Worm (Caenorhabditis elegans) whole organism, mixed stage, embryonic: ENCODE measurements around the gene rabn-5.

Experiments
- M03D4.4 ChIP-seq: sonication (generic microtip); optimal IDR thresholded peaks from 2 replicates; lab custom pipeline; 2017; ENCODE audit warnings: mild to moderate bottlenecking, missing genetic modification characterization, missing compliant biosample characterization
- blmp-1 ChIP-seq: fragments of 150-350 bp; optimal IDR thresholded peaks from 2 replicates; lab custom pipeline; 2014; ENCODE audit warnings: missing biosample characterization, missing genetic modification characterization
- ceh-39 ChIP-seq: fragments of 150-350 bp; optimal IDR thresholded peaks from 2 replicates; lab custom pipeline; 2014; ENCODE audit warnings: missing biosample characterization, missing genetic modification characterization
- ceh-43 ChIP-seq: fragments of 200-800 bp; sonication (Bioruptor generic); optimal IDR thresholded peaks from 2 replicates; lab custom pipeline; 2018; ENCODE audit warnings: mild to moderate bottlenecking, missing genetic modification characterization, moderate library complexity, missing compliant biosample characterization
- ceh-83 ChIP-seq: fragments of 200-800 bp; sonication (Bioruptor generic); optimal IDR thresholded peaks from 2 replicates; lab custom pipeline; 2018; ENCODE audit warnings: mild to moderate bottlenecking, missing genetic modification characterization, missing compliant biosample characterization
- ces-1 ChIP-seq: fragments of 150-350 bp; optimal IDR thresholded peaks from 2 replicates; lab custom pipeline; 2014; ENCODE audit warnings: missing biosample characterization, missing genetic modification reagents, missing genetic modification characterization
- cnd-1 ChIP-seq: fragments of 200-800 bp; sonication (Bioruptor generic); optimal IDR thresholded peaks from 2 replicates; lab custom pipeline; 2018; ENCODE audit warnings: mild to moderate bottlenecking, missing genetic modification characterization, missing compliant biosample characterization
- drap-1 ChIP-seq: fragments of 200-800 bp; sonication (Bioruptor generic); optimal IDR thresholded peaks from 3 replicates; lab custom pipeline; 2018; ENCODE audit warnings: mild to moderate bottlenecking, missing genetic modification characterization, missing compliant biosample characterization
- elt-1 ChIP-seq: sonication (generic microtip); optimal IDR thresholded peaks from 2 replicates; lab custom pipeline; 2017; ENCODE audit warnings: missing genetic modification characterization, mild to moderate bottlenecking, missing compliant biosample characterization, antibody characterized with exemption, moderate library complexity, borderline replicate concordance; ENCODE audit not compliant: insufficient read depth
- elt-3 ChIP-seq: fragments of 150-350 bp; optimal IDR thresholded peaks from 2 replicates; lab custom pipeline; 2014; ENCODE audit warnings: missing biosample characterization, missing genetic modification characterization
- ham-2 ChIP-seq: fragments of 200-800 bp; sonication (Bioruptor generic); optimal IDR thresholded peaks from 2 replicates; lab custom pipeline; 2018; ENCODE audit warnings: mild to moderate bottlenecking, missing genetic modification characterization, missing compliant biosample characterization
- hlh-1 ChIP-seq: fragments of 150-350 bp; optimal IDR thresholded peaks from 2 replicates; lab custom pipeline; 2014; ENCODE audit warnings: missing biosample characterization, missing genetic modification reagents, missing genetic modification characterization
- lin-13 ChIP-seq: fragments of 150-350 bp; optimal IDR thresholded peaks from 2 replicates; lab custom pipeline; 2014; ENCODE audit warnings: missing biosample characterization, missing genetic modification characterization
- lin-32 ChIP-seq: fragments of 200-800 bp; sonication (Bioruptor generic); optimal IDR thresholded peaks from 2 replicates; lab custom pipeline; 2018; ENCODE audit warnings: mild to moderate bottlenecking, missing genetic modification characterization, missing compliant biosample characterization
- lsy-2 ChIP-seq: fragments of 150-350 bp; optimal IDR thresholded peaks from 2 replicates; lab custom pipeline; 2014; ENCODE audit warnings: missing biosample characterization, missing genetic modification characterization
- mab-5 ChIP-seq: fragments of 150-350 bp; optimal IDR thresholded peaks from 2 replicates; lab custom pipeline; 2014; ENCODE audit warnings: missing biosample characterization, missing genetic modification characterization
- mep-1 ChIP-seq: fragments of 150-350 bp; optimal IDR thresholded peaks from 2 replicates; lab custom pipeline; 2017; ENCODE audit warnings: missing biosample characterization, missing genetic modification reagents, missing genetic modification characterization, inconsistent platforms
- nhr-12 ChIP-seq: fragments of 150-350 bp; optimal IDR thresholded peaks from 2 replicates; lab custom pipeline; 2014; ENCODE audit warnings: missing biosample characterization, missing genetic modification characterization
- nhr-2 ChIP-seq: fragments of 150-350 bp; optimal IDR thresholded peaks from 2 replicates; lab custom pipeline; 2014; ENCODE audit warnings: missing biosample characterization, missing genetic modification characterization
- nhr-237 ChIP-seq: fragments of 150-350 bp; optimal IDR thresholded peaks from 2 replicates; lab custom pipeline; 2014; ENCODE audit warnings: missing biosample characterization, missing genetic modification characterization
- nhr-76 ChIP-seq: sonication (generic microtip); optimal IDR thresholded peaks from 2 replicates; lab custom pipeline; 2017; ENCODE audit warnings: missing biosample characterization, missing genetic modification characterization
- pha-4 ChIP-seq: fragments of 150-350 bp; optimal IDR thresholded peaks from 2 replicates; lab custom pipeline; 2018; ENCODE audit warnings: missing biosample characterization, missing genetic modification reagents, missing genetic modification characterization
- sem-2 ChIP-seq: fragments of 200-800 bp; sonication (Bioruptor generic); optimal IDR thresholded peaks from 2 replicates; lab custom pipeline; 2018; ENCODE audit warnings: mild to moderate bottlenecking, missing genetic modification characterization, missing compliant biosample characterization
- snpc-4 ChIP-seq: fragments of 150-350 bp; optimal IDR thresholded peaks from 2 replicates; lab custom pipeline; 2014; ENCODE audit warnings: missing biosample characterization, missing genetic modification characterization
- sptf-1 ChIP-seq: sonication (generic microtip); optimal IDR thresholded peaks from 2 replicates; lab custom pipeline; 2017; ENCODE audit warnings: mild to moderate bottlenecking, missing genetic modification characterization, moderate library complexity, missing compliant biosample characterization
- tbx-8 ChIP-seq: fragments of 200-800 bp; sonication (Bioruptor generic); optimal IDR thresholded peaks from 2 replicates; lab custom pipeline; 2018; ENCODE audit warnings: mild to moderate bottlenecking, missing genetic modification characterization, moderate library complexity, missing compliant biosample characterization
- unc-120 ChIP-seq: sonication (generic microtip); optimal IDR thresholded peaks from 2 replicates; lab custom pipeline; 2017; ENCODE audit warnings: missing genetic modification characterization, missing compliant biosample characterization; ENCODE audit not compliant: poor library complexity, severe bottlenecking
- unc-62 ChIP-seq: fragments of 150-350 bp; optimal IDR thresholded peaks from 2 replicates; lab custom pipeline; 2014; ENCODE audit warnings: missing biosample characterization, missing genetic modification reagents, missing genetic modification characterization
- zip-8 ChIP-seq: fragments of 150-350 bp; optimal IDR thresholded peaks from 2 replicates; lab custom pipeline; 2014; ENCODE audit warnings: missing biosample characterization, missing genetic modification characterization

rabn-5 gene

ce11 chrIII:5869429-5869828 lies 5.1 kb downstream of the rabn-5 start, which contains the start of gene F01F1.15:
Gene F01F1.15 (minus strand): TSS chrIII:5869529.
- TF ChIP-seq nhr-237 (tag; lab: Kevin White, UChicago), result no peak
- no peak for TF ChIP-seq cnd-1 (tag; lab: Kevin White, UChicago)

- peak; percentile 58 for TF ChIP-seq ces-1 (GFP tag; lab: Kevin White, UChicago)
- TF ChIP-seq pha-4 (tag; lab: Kevin White, UChicago), result peak; percentile 20
- peak; percentile 39 for TF ChIP-seq nhr-237 (tag; lab: Kevin White, UChicago)
- peak; percentile 34 for TF ChIP-seq sptf-1
- TF ChIP-seq hlh-1 (tag; lab: Kevin White, UChicago), result peak; percentile 6
- TF ChIP-seq elt-1 (tag; lab: Kevin White, UChicago), result no peak
- TF ChIP-seq mep-1 (tag; lab: Kevin White, UChicago), result peak; percentile 31
- no peak for TF ChIP-seq ceh-39 (tag; lab: Kevin White, UChicago)
- TF ChIP-seq lsy-2, result peak; percentile 58
- no peak for TF ChIP-seq ceh-43
Measured at ce11 chrIII:5871760-5872159, 7.4 kb downstream of the rabn-5 start, which contains the start of the genes F01F1.11 and F01F1.3. Gene F01F1.11 (minus strand): TSS chrIII:5871877. Gene F01F1.3 (plus strand): TSS chrIII:5871938.

- TF ChIP-seq hlh-1 (tag; lab: Kevin White, UChicago), result peak; percentile 38
- peak; percentile 24 for TF ChIP-seq zip-8 (tag; lab: Kevin White, UChicago)
- TF ChIP-seq sptf-1, result no peak
- TF ChIP-seq, all 35 proteins: peak for 2
Measured at ce11 chrIII:5872288-5872687, 7.9 kb downstream of the rabn-5 start.

- TF ChIP-seq nhr-2 (tag; lab: Kevin White, UChicago) (no peak), ceh-43 (no peak), tbx-8 (GFP tag; lab: Kevin White, UChicago) (no peak), nhr-237 (tag; lab: Kevin White, UChicago) (no peak), unc-62 (GFP tag; lab: Kevin White, UChicago) (peak; percentile 38), elt-3 (tag; lab: Kevin White, UChicago) (no peak), elt-1 (tag; lab: Kevin White, UChicago) (no peak), mab-5 (tag; lab: Kevin White, UChicago) (no peak)
Measured at ce11 chrIII:5874263-5874662, 9.9 kb downstream of the rabn-5 start.

ce11 chrIII:5874664-5875417 lies 10.5 kb downstream of the rabn-5 start:
- TF ChIP-seq nhr-237 (tag; lab: Kevin White, UChicago) (no peak), tbx-8 (GFP tag; lab: Kevin White, UChicago) (no peak), zip-8 (tag; lab: Kevin White, UChicago) (no peak), elt-3 (tag; lab: Kevin White, UChicago) (no peak), lin-13 (tag; lab: Kevin White, UChicago) (no peak), nhr-2 (tag; lab: Kevin White, UChicago) (no peak), unc-120 (tag; lab: Kevin White, UChicago) (no peak), lin-32 (GFP tag; lab: Kevin White, UChicago) (no peak), nhr-76 (tag; lab: Kevin White, UChicago) (no peak), ceh-83 (GFP tag; lab: Kevin White, UChicago) (no peak), cnd-1 (tag; lab: Kevin White, UChicago) (no peak), pha-4 (tag; lab: Kevin White, UChicago) (no peak), snpc-4 (tag; lab: Kevin White, UChicago) (no peak)

- TF ChIP-seq nhr-2 (tag; lab: Kevin White, UChicago) (no peak), ceh-39 (tag; lab: Kevin White, UChicago) (no peak), nhr-237 (tag; lab: Kevin White, UChicago) (no peak), nhr-12 (tag; lab: Kevin White, UChicago) (no peak), ham-2 (GFP tag; lab: Kevin White, UChicago) (no peak), blmp-1 (tag; lab: Kevin White, UChicago) (no peak), drap-1 (GFP tag; lab: Kevin White, UChicago) (no peak), sem-2 (GFP tag; lab: Kevin White, UChicago) (no peak), M03D4.4 (tag; lab: Kevin White, UChicago) (no peak), mab-5 (tag; lab: Kevin White, UChicago) (no peak), nhr-76 (tag; lab: Kevin White, UChicago) (no peak), hlh-1 (tag; lab: Kevin White, UChicago) (no peak)
Measured at ce11 chrIII:5875418-5875702, 11.0 kb downstream of the rabn-5 start.
